Fruit fly (Drosophila melanogaster): ENCODE data around the gene Syt1.

Gene Syt1

dm6 chr2L:2837742-2838461 is 38.1 kb upstream of the Syt1 start, which contains the start of the genes CG3119 and Cpr23B:
TSS of gene CG3119 (minus strand) at chr2L:2837833.
TSS of gene Cpr23B (plus strand) at chr2L:2838411.
- no peak for TF ChIP-seq woc (GFP tag; optimal IDR thresholded peaks at IDR 0.05)
- TF ChIP-seq GATAd (GFP tag; optimal IDR thresholded peaks at IDR 0.05) = no peak
- TF ChIP-seq jim (GFP tag; optimal IDR thresholded peaks at IDR 0.05) = no peak
- no peak for TF ChIP-seq OdsH (GFP tag; optimal IDR thresholded peaks at IDR 0.05)
- no peak for TF ChIP-seq Mio (GFP tag; optimal IDR thresholded peaks at IDR 0.05)
- no peak for TF ChIP-seq psq (GFP tag; optimal IDR thresholded peaks at IDR 0.05)
- no peak for TF ChIP-seq Dif (GFP tag; optimal IDR thresholded peaks at IDR 0.05; ENCODE audit: partially characterized antibody)
- no peak for TF ChIP-seq Abd-B (GFP tag; optimal IDR thresholded peaks at IDR 0.05)
- no peak for TF ChIP-seq dmrt93B (GFP tag; optimal IDR thresholded peaks at IDR 0.05)
- TF ChIP-seq Hr83 (GFP tag; optimal IDR thresholded peaks at IDR 0.05; ENCODE audit: poor library complexity, severe bottlenecking) = no peak
- TF ChIP-seq Vsx2 (GFP tag; optimal IDR thresholded peaks at IDR 0.05; ENCODE audit: partially characterized antibody) = no peak
- TF ChIP-seq foxo (GFP tag; optimal IDR thresholded peaks at IDR 0.05) = no peak
- no peak for TF ChIP-seq usp (GFP tag; optimal IDR thresholded peaks at IDR 0.05)
- TF ChIP-seq rgr (GFP tag; optimal IDR thresholded peaks at IDR 0.05) = no peak
- TF ChIP-seq CG9705 (GFP tag; optimal IDR thresholded peaks at IDR 0.05) = no peak
- TF ChIP-seq fru (GFP tag; optimal IDR thresholded peaks at IDR 0.05) = no peak

DNA sequence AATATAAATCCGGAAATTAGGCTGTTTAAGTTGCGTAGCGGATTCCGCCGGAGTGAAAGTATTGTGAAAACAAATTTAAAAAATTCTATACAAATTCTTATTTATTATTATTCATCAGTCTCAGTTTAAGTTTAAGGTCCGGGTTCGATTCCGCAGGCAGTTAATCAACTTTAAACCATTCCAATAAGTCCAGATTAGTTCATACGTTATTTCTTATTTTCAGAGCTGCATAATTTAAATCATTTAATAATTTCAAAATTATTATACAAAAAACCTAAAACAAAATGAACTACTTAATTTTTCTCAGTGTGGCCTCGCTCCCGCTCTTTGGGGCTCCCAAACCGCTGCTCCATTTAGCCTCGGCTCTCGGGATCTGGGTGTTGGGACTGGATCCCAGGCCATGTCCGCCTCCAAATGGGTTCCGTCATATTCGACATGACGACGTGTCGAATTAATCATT is 30.6 kb upstream of the Syt1 start:
- TF ChIP-seq Vsx2 (GFP tag; optimal IDR thresholded peaks at IDR 0.05; ENCODE audit: partially characterized antibody) (no peak), Hnf4 (GFP tag; optimal IDR thresholded peaks at IDR 0.05) (peak; percentile 70), HLH106 (tag; optimal IDR thresholded peaks at IDR 0.05) (peak; percentile 91), ey (GFP tag; optimal IDR thresholded peaks at IDR 0.05) (peak; percentile 72), OdsH (GFP tag; optimal IDR thresholded peaks at IDR 0.05) (peak; percentile 89), brk (GFP tag; optimal IDR thresholded peaks at IDR 0.05) (peak; percentile 72), pan (optimal IDR thresholded peaks at IDR 0.05) (no peak), dl (GFP tag; optimal IDR thresholded peaks at IDR 0.05; ENCODE audit: insufficient read depth in 1 of 2, partially characterized antibody in 2 of 2) (no peak), Hr78 (GFP tag; optimal IDR thresholded peaks at IDR 0.05) (no peak), CrebA (GFP tag; optimal IDR thresholded peaks at IDR 0.05; ENCODE audit: borderline replicate concordance) (peak; percentile 4), sage (GFP tag; optimal IDR thresholded peaks at IDR 0.05) (peak; percentile 69), usp (GFP tag; optimal IDR thresholded peaks at IDR 0.05) (no peak), Rel (GFP tag; optimal IDR thresholded peaks at IDR 0.05) (peak; percentile 7), Rel (tag; optimal IDR thresholded peaks at IDR 0.05) (peak; percentile 37), sv (GFP tag; optimal IDR thresholded peaks at IDR 0.05) (peak; percentile 86), Sp1 (GFP tag; optimal IDR thresholded peaks at IDR 0.05) (peak; percentile 95), CG32264 (GFP tag; optimal IDR thresholded peaks at IDR 0.05) (no peak), br (GFP tag; optimal IDR thresholded peaks at IDR 0.05) (peak; percentile 83), CG9705 (GFP tag; optimal IDR thresholded peaks at IDR 0.05) (peak; percentile 77), fru (GFP tag; optimal IDR thresholded peaks at IDR 0.05) (peak; percentile 88), dsf (GFP tag; optimal IDR thresholded peaks at IDR 0.05; ENCODE audit: borderline replicate concordance) (peak; percentile 17), psq (GFP tag; optimal IDR thresholded peaks at IDR 0.05) (peak; percentile 56), woc (GFP tag; optimal IDR thresholded peaks at IDR 0.05) (peak; percentile 76), GATAd (GFP tag; optimal IDR thresholded peaks at IDR 0.05) (peak; percentile 3), tai (GFP tag; optimal IDR thresholded peaks at IDR 0.05) (peak; percentile 70), foxo (GFP tag; optimal IDR thresholded peaks at IDR 0.05) (peak in 1 of 2 experiments; percentile 93), jim (GFP tag; optimal IDR thresholded peaks at IDR 0.05) (no peak), dmrt93B (GFP tag; optimal IDR thresholded peaks at IDR 0.05) (peak; percentile 89), rgr (GFP tag; optimal IDR thresholded peaks at IDR 0.05) (peak; percentile 81), h (GFP tag; optimal IDR thresholded peaks at IDR 0.05) (peak; percentile 83)

DNA sequence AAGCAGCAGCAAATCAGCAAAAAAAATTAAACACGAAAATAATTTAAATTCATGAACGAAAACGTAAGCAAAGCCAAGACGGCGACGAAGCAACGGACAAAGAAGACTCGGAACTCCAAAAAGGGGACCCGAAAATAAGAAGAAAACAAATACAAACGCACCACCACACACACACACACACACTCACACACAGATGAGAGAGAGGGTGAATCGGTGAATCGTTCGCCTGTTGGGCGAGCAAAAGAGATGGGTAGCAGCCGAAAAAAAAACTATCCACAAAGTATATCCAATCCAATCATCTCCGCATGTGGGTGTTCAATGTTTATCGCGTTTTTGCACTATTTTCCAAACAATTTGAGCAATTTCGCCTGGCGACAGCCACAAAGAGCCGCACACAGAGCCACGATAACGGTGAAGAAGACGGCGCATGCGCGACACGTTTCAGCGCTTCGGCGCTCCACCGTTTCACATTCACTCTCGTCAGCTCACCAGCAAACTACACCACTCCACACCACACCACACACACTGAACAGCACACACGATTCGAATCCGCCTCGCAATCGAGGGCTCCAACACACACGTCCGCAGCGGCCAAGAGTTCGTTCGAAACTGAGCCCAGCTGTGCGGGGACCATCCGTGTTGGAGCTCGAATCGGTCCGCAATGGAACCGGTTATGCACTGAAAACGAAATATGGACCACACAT is 30.0 kb upstream of the Syt1 start, which contains the start of gene Duox:
Duox (minus strand) TSS at position 612 of the 704 bp plus-strand sequence.
- TF ChIP-seq CG9705 (GFP tag; optimal IDR thresholded peaks at IDR 0.05) = no peak
- TF ChIP-seq woc (GFP tag; optimal IDR thresholded peaks at IDR 0.05) = no peak
- no peak for TF ChIP-seq GATAd (GFP tag; optimal IDR thresholded peaks at IDR 0.05)
- TF ChIP-seq jim (GFP tag; optimal IDR thresholded peaks at IDR 0.05) = peak; percentile 45
- TF ChIP-seq Sp1 (GFP tag; optimal IDR thresholded peaks at IDR 0.05) = no peak
- no peak for TF ChIP-seq tai (GFP tag; optimal IDR thresholded peaks at IDR 0.05)
- TF ChIP-seq HLH106 (tag; optimal IDR thresholded peaks at IDR 0.05) = no peak
- no peak for TF ChIP-seq OdsH (GFP tag; optimal IDR thresholded peaks at IDR 0.05)
- peak; percentile 74 for TF ChIP-seq Hr83 (GFP tag; optimal IDR thresholded peaks at IDR 0.05; ENCODE audit: poor library complexity, severe bottlenecking)
- no peak for TF ChIP-seq h (GFP tag; optimal IDR thresholded peaks at IDR 0.05)
- no peak for TF ChIP-seq Rel (GFP tag; optimal IDR thresholded peaks at IDR 0.05)
- TF ChIP-seq Rel (tag; optimal IDR thresholded peaks at IDR 0.05) = no peak
- no peak for TF ChIP-seq Dfd (GFP tag; optimal IDR thresholded peaks at IDR 0.05)
- no peak for TF ChIP-seq ey (GFP tag; optimal IDR thresholded peaks at IDR 0.05)
- TF ChIP-seq Hr78 (GFP tag; optimal IDR thresholded peaks at IDR 0.05) = no peak
- no peak for TF ChIP-seq sv (GFP tag; optimal IDR thresholded peaks at IDR 0.05)
- no peak for TF ChIP-seq rgr (GFP tag; optimal IDR thresholded peaks at IDR 0.05)
- no peak for TF ChIP-seq Abd-B (GFP tag; optimal IDR thresholded peaks at IDR 0.05)
- no peak for TF ChIP-seq brk (GFP tag; optimal IDR thresholded peaks at IDR 0.05)
- TF ChIP-seq lola (GFP tag; optimal IDR thresholded peaks at IDR 0.05) = no peak
- TF ChIP-seq CG32264 (GFP tag; optimal IDR thresholded peaks at IDR 0.05) = no peak
- TF ChIP-seq Vsx2 (GFP tag; optimal IDR thresholded peaks at IDR 0.05; ENCODE audit: partially characterized antibody) = peak; percentile 7
- TF ChIP-seq dsf (GFP tag; optimal IDR thresholded peaks at IDR 0.05; ENCODE audit: borderline replicate concordance) = no peak
- TF ChIP-seq Mio (GFP tag; optimal IDR thresholded peaks at IDR 0.05) = no peak
- TF ChIP-seq Jra (GFP tag; optimal IDR thresholded peaks at IDR 0.05) = no peak
- no peak for TF ChIP-seq sage (GFP tag; optimal IDR thresholded peaks at IDR 0.05)
- TF ChIP-seq Hnf4 (GFP tag; optimal IDR thresholded peaks at IDR 0.05) = no peak
- peak; percentile 12 to 32 for TF ChIP-seq dl (GFP tag; optimal IDR thresholded peaks at IDR 0.05; ENCODE audit: insufficient read depth in 1 of 2, partially characterized antibody in 2 of 2)
- TF ChIP-seq fru (GFP tag; optimal IDR thresholded peaks at IDR 0.05) = no peak
- no peak for TF ChIP-seq Myc (optimal IDR thresholded peaks at IDR 0.05)
- no peak for TF ChIP-seq pan (optimal IDR thresholded peaks at IDR 0.05)

Data from whole organism, wandering third instar larva.